Fruit fly (Drosophila melanogaster) Kc167 (cell line): ENCODE results near the gene Ras85D.

ENCODE experiments used
- Myc ChIP-seq: fragments of >200 bp; optimal IDR thresholded peaks from 2 replicates; lab custom pipeline; 2017; ENCODE audit warnings: missing external identifiers
- Sin3A ChIP-seq: fragments of >200 bp; optimal IDR thresholded peaks from 2 replicates; lab custom pipeline; 2018; ENCODE audit warnings: missing external identifiers
- h ChIP-seq: fragments of >200 bp; optimal IDR thresholded peaks from 3 replicates; lab custom pipeline; 2018; ENCODE audit warnings: missing external identifiers
- insv ChIP-seq: fragments of >200 bp; optimal IDR thresholded peaks from 3 replicates; lab custom pipeline; 2018; ENCODE audit warnings: missing external identifiers
- psq ChIP-seq: fragments of >200 bp; optimal IDR thresholded peaks from 2 replicates; lab custom pipeline; 2017; ENCODE audit warnings: missing external identifiers
- ttk ChIP-seq: sonication (Bioruptor generic); optimal IDR thresholded peaks from 2 replicates; lab custom pipeline; 2017; ENCODE audit warnings: missing external identifiers

The Ras85D gene

dm6 chr3R:9493627-9494626 lies 18.9 kb downstream of the Ras85D start, which contains the start of gene CG16779:
Gene CG16779 (minus strand): TSS chr3R:9493677.
- TF ChIP-seq ttk (lab: Kevin White, UChicago) (no peak), insv (lab: Kevin White, UChicago) (no peak), Myc (lab: Kevin White, UChicago) (no peak), psq (no peak), Sin3A (lab: Kevin White, UChicago) (no peak), h (no peak)

dm6 chr3R:9492100-9492499 lies 20.8 kb downstream of the Ras85D start:
- TF ChIP-seq ttk (lab: Kevin White, UChicago): no peak
- TF ChIP-seq Myc (lab: Kevin White, UChicago): no peak
- no peak for TF ChIP-seq Sin3A (lab: Kevin White, UChicago)
- no peak for TF ChIP-seq h
- no peak for TF ChIP-seq insv (lab: Kevin White, UChicago)
- TF ChIP-seq psq: no peak

dm6 chr3R:9491065-9491567 lies 21.8 kb downstream of the Ras85D start:
- TF ChIP-seq psq (no peak), ttk (lab: Kevin White, UChicago) (no peak)

dm6 chr3R:9488493-9488892 lies 24.4 kb downstream of the Ras85D start:
- TF ChIP-seq Sin3A (lab: Kevin White, UChicago) (no peak), Myc (lab: Kevin White, UChicago) (no peak), ttk (lab: Kevin White, UChicago) (no peak), psq (no peak), h (no peak)

dm6 chr3R:9487961-9488360 lies 24.9 kb downstream of the Ras85D start:
- TF ChIP-seq ttk (lab: Kevin White, UChicago) (no peak), Sin3A (lab: Kevin White, UChicago) (no peak), h (no peak)

- TF ChIP-seq h (no peak), ttk (lab: Kevin White, UChicago) (no peak), insv (lab: Kevin White, UChicago) (no peak), psq (no peak), Myc (lab: Kevin White, UChicago) (no peak)
Observed at dm6 chr3R:9487561-9487960, 25.3 kb downstream of the Ras85D start.

dm6 chr3R:9480396-9480795 lies 32.5 kb downstream of the Ras85D start:
- TF ChIP-seq Sin3A (lab: Kevin White, UChicago): no peak

dm6 chr3R:9468109-9468508 lies 44.8 kb downstream of the Ras85D start:
- TF ChIP-seq psq (no peak), Sin3A (lab: Kevin White, UChicago) (no peak), Myc (lab: Kevin White, UChicago) (no peak), ttk (lab: Kevin White, UChicago) (no peak), insv (lab: Kevin White, UChicago) (no peak), h (no peak)
